Worm (Caenorhabditis elegans) whole organism, L1 larva: ENCODE measurements around the gene eat-20.

Source experiments
- C16A3.4 ChIP-seq: fragments of 150-350 bp; optimal IDR thresholded peaks from 2 replicates; lab custom pipeline; 2014; ENCODE audit warnings: missing biosample characterization, missing genetic modification characterization
- alr-1 ChIP-seq: fragments of 200-800 bp; sonication (Bioruptor generic); optimal IDR thresholded peaks from 2 replicates; lab custom pipeline; 2018; ENCODE audit warnings: borderline replicate concordance, mild to moderate bottlenecking, missing genetic modification characterization, missing compliant biosample characterization
- ama-1 ChIP-seq: fragments of 150-350 bp; optimal IDR thresholded peaks from 2 replicates; lab custom pipeline; 2014
- ceh-82 ChIP-seq, 3 experiments: fragments of 150-350 bp in 1 of 3; sonication (generic microtip) in 2 of 3; optimal IDR thresholded peaks; 2 replicates each; lab custom pipeline; 2014 to 2017; ENCODE audit warnings: missing biosample characterization in 3 of 3, missing genetic modification characterization in 3 of 3
- ceh-90 ChIP-seq: sonication (generic microtip); optimal IDR thresholded peaks from 2 replicates; lab custom pipeline; 2016; ENCODE audit warnings: missing genetic modification characterization, missing compliant biosample characterization
- ces-1 ChIP-seq: fragments of 150-350 bp; optimal IDR thresholded peaks from 2 replicates; lab custom pipeline; 2014; ENCODE audit warnings: missing biosample characterization, missing genetic modification reagents, missing genetic modification characterization
- efl-1 ChIP-seq, 4 experiments: fragments of 150-350 bp; optimal IDR thresholded peaks in 3 of 4; peaks in 1 of 4; 1 replicate in 1 of 4; 2 replicates in 3 of 4; lab custom pipeline; 2014; ENCODE audit warnings: missing biosample characterization in 2 of 4, missing genetic modification characterization in 2 of 4, missing genetic modification reagents in 2 of 4
- efl-3 ChIP-seq: fragments of 200-800 bp; sonication (Bioruptor generic); optimal IDR thresholded peaks from 2 replicates; lab custom pipeline; 2018; ENCODE audit warnings: mild to moderate bottlenecking, missing genetic modification characterization, missing compliant biosample characterization
- elt-2 ChIP-seq: sonication (generic microtip); optimal IDR thresholded peaks from 2 replicates; lab custom pipeline; 2016; ENCODE audit warnings: missing genetic modification characterization, mild to moderate bottlenecking, inconsistent platforms, missing compliant biosample characterization, missing genetic modification reagents
- fkh-10 ChIP-seq: sonication (generic microtip); optimal IDR thresholded peaks from 2 replicates; lab custom pipeline; 2017; ENCODE audit warnings: missing biosample characterization, missing genetic modification reagents, missing genetic modification characterization
- fkh-4 ChIP-seq: sonication (generic microtip); optimal IDR thresholded peaks from 2 replicates; lab custom pipeline; 2016; ENCODE audit warnings: missing compliant biosample characterization, missing genetic modification characterization, borderline replicate concordance
- fkh-8 ChIP-seq: sonication (generic microtip); optimal IDR thresholded peaks from 2 replicates; lab custom pipeline; 2016; ENCODE audit warnings: mild to moderate bottlenecking, missing genetic modification characterization, missing compliant biosample characterization
- grh-1 ChIP-seq: fragments of 200-800 bp; sonication (Bioruptor generic); IDR thresholded peaks from 2 replicates; pipeline ENCODE4 v1.3.6; 2022; ENCODE audit warnings: missing genetic modification reagents, missing genetic modification characterization, missing compliant biosample characterization
- hlh-17 ChIP-seq: fragments of 200-800 bp; sonication (Bioruptor generic); optimal IDR thresholded peaks from 2 replicates; lab custom pipeline; 2018; ENCODE audit warnings: missing genetic modification characterization, mild to moderate bottlenecking, missing compliant biosample characterization, moderate library complexity, borderline replicate concordance
- hpl-2 ChIP-seq: fragments of 150-350 bp; optimal IDR thresholded peaks from 2 replicates; lab custom pipeline; 2014; ENCODE audit warnings: missing biosample characterization, missing genetic modification reagents, missing genetic modification characterization
- irx-1 ChIP-seq: sonication (generic microtip); optimal IDR thresholded peaks from 2 replicates; lab custom pipeline; 2016; ENCODE audit warnings: missing genetic modification characterization, missing compliant biosample characterization
- isw-1 ChIP-seq: fragments of 200-800 bp; sonication (Bioruptor generic); IDR thresholded peaks from 2 replicates; pipeline ENCODE4 v1.3.6; 2022; ENCODE audit warnings: missing genetic modification characterization, missing compliant biosample characterization
- jun-1 ChIP-seq: fragments of 150-350 bp; optimal IDR thresholded peaks from 2 replicates; lab custom pipeline; 2014; ENCODE audit warnings: missing biosample characterization, missing genetic modification reagents, missing genetic modification characterization
- lin-13 ChIP-seq: fragments of 150-350 bp; optimal IDR thresholded peaks from 2 replicates; lab custom pipeline; 2014; ENCODE audit warnings: missing biosample characterization, missing genetic modification reagents, missing genetic modification characterization
- lin-14 ChIP-seq: fragments of 200-800 bp; sonication (Bioruptor generic); optimal IDR thresholded peaks from 2 replicates; lab custom pipeline; 2018; ENCODE audit warnings: mild to moderate bottlenecking, missing genetic modification characterization, moderate library complexity, missing compliant biosample characterization
- lin-15B ChIP-seq: fragments of 150-350 bp; sonication (generic microtip); optimal IDR thresholded peaks from 3 replicates; lab custom pipeline; 2014; ENCODE audit warnings: missing biosample characterization, missing genetic modification characterization
- lin-35 ChIP-seq, 2 experiments: fragments of 150-350 bp; optimal IDR thresholded peaks; 2 replicates each; lab custom pipeline; 2014; ENCODE audit warnings: missing biosample characterization in 2 of 2, missing genetic modification characterization in 2 of 2, missing genetic modification reagents in 2 of 2
- lin-39 ChIP-seq: fragments of 150-350 bp; optimal IDR thresholded peaks from 2 replicates; lab custom pipeline; 2014; ENCODE audit warnings: missing biosample characterization, missing genetic modification reagents, missing genetic modification characterization
- lir-3 ChIP-seq: sonication (generic microtip); optimal IDR thresholded peaks from 2 replicates; lab custom pipeline; 2016; ENCODE audit warnings: mild to moderate bottlenecking, missing genetic modification characterization, moderate library complexity, missing compliant biosample characterization; ENCODE audit not compliant: poor library complexity
- lsy-2 ChIP-seq, 2 experiments: fragments of 150-350 bp; optimal IDR thresholded peaks; 2 replicates each; lab custom pipeline; 2014; ENCODE audit warnings: missing biosample characterization in 2 of 2, missing genetic modification characterization in 2 of 2
- mdl-1 ChIP-seq, 2 experiments: fragments of 150-350 bp; optimal IDR thresholded peaks; 2 replicates each; lab custom pipeline; 2014 to 2017; ENCODE audit warnings: missing biosample characterization in 2 of 2, missing genetic modification characterization in 2 of 2, inconsistent platforms in 1 of 2
- mep-1 ChIP-seq: fragments of 150-350 bp; optimal IDR thresholded peaks from 2 replicates; lab custom pipeline; 2014; ENCODE audit warnings: missing biosample characterization, missing genetic modification characterization
- nhr-12 ChIP-seq: sonication (generic microtip); optimal IDR thresholded peaks from 2 replicates; lab custom pipeline; 2017; ENCODE audit warnings: missing biosample characterization, missing genetic modification characterization
- nhr-20 ChIP-seq: sonication (generic microtip); optimal IDR thresholded peaks from 2 replicates; lab custom pipeline; 2016; ENCODE audit warnings: mild to moderate bottlenecking, missing genetic modification characterization, missing compliant biosample characterization
- nhr-237 ChIP-seq: fragments of 150-350 bp; optimal IDR thresholded peaks from 2 replicates; lab custom pipeline; 2014; ENCODE audit warnings: missing biosample characterization, missing genetic modification characterization
- nhr-71 ChIP-seq: sonication (generic microtip); optimal IDR thresholded peaks from 2 replicates; lab custom pipeline; 2016; ENCODE audit warnings: mild to moderate bottlenecking, missing genetic modification characterization, moderate library complexity, missing compliant biosample characterization
- nhr-76 ChIP-seq: sonication (generic microtip); optimal IDR thresholded peaks from 2 replicates; lab custom pipeline; 2017; ENCODE audit warnings: missing biosample characterization, missing genetic modification characterization
- pag-3 ChIP-seq: sonication (generic microtip); optimal IDR thresholded peaks from 2 replicates; lab custom pipeline; 2017; ENCODE audit warnings: missing genetic modification characterization, mild to moderate bottlenecking, missing compliant biosample characterization, antibody characterized with exemption, borderline replicate concordance; ENCODE audit not compliant: insufficient read depth
- pax-3 ChIP-seq: fragments of 200-800 bp; sonication (Bioruptor generic); optimal IDR thresholded peaks from 2 replicates; lab custom pipeline; 2018; ENCODE audit warnings: mild to moderate bottlenecking, missing genetic modification characterization, moderate library complexity, missing compliant biosample characterization
- pqm-1 ChIP-seq: sonication (generic microtip); optimal IDR thresholded peaks from 3 replicates; lab custom pipeline; 2017; ENCODE audit warnings: missing biosample characterization, missing genetic modification characterization
- rnt-1 ChIP-seq: sonication (generic microtip); optimal IDR thresholded peaks from 2 replicates; lab custom pipeline; 2016; ENCODE audit warnings: mild to moderate bottlenecking, missing genetic modification characterization, moderate library complexity, missing compliant biosample characterization
- skn-1 ChIP-seq: fragments of 150-350 bp; optimal IDR thresholded peaks from 2 replicates; lab custom pipeline; 2014; ENCODE audit warnings: missing biosample characterization, missing genetic modification characterization
- snpc-4 ChIP-seq: fragments of 150-350 bp; optimal IDR thresholded peaks from 2 replicates; lab custom pipeline; 2014; ENCODE audit warnings: missing biosample characterization, missing genetic modification characterization
- sox-4 ChIP-seq: sonication (generic microtip); optimal IDR thresholded peaks from 2 replicates; lab custom pipeline; 2016; ENCODE audit warnings: missing genetic modification characterization, missing compliant biosample characterization
- sptf-1 ChIP-seq: fragments of 150-350 bp; optimal IDR thresholded peaks from 2 replicates; lab custom pipeline; 2014; ENCODE audit warnings: missing biosample characterization, missing genetic modification characterization
- sup-37 ChIP-seq: fragments of 200-800 bp; sonication (Bioruptor generic); optimal IDR thresholded peaks from 2 replicates; lab custom pipeline; 2018; ENCODE audit warnings: mild to moderate bottlenecking, missing genetic modification characterization, missing compliant biosample characterization
- tbx-2 ChIP-seq: sonication (generic microtip); optimal IDR thresholded peaks from 2 replicates; lab custom pipeline; 2016; ENCODE audit warnings: missing genetic modification characterization, missing compliant biosample characterization
- tlp-1 ChIP-seq: fragments of 150-350 bp; optimal IDR thresholded peaks from 2 replicates; lab custom pipeline; 2014; ENCODE audit warnings: missing biosample characterization, missing genetic modification characterization
- unc-62 ChIP-seq: fragments of 150-350 bp; optimal IDR thresholded peaks from 2 replicates; lab custom pipeline; 2014; ENCODE audit warnings: missing biosample characterization, missing genetic modification reagents, missing genetic modification characterization
- unc-98 ChIP-seq: fragments of 200-800 bp; sonication (Bioruptor generic); IDR thresholded peaks from 2 replicates; pipeline ENCODE4 v1.3.6; 2022; ENCODE audit warnings: missing genetic modification characterization, missing compliant biosample characterization
- ztf-4 ChIP-seq: fragments of 150-350 bp; optimal IDR thresholded peaks from 2 replicates; lab custom pipeline; 2014; ENCODE audit warnings: missing biosample characterization, missing genetic modification characterization

The eat-20 gene

DNA sequence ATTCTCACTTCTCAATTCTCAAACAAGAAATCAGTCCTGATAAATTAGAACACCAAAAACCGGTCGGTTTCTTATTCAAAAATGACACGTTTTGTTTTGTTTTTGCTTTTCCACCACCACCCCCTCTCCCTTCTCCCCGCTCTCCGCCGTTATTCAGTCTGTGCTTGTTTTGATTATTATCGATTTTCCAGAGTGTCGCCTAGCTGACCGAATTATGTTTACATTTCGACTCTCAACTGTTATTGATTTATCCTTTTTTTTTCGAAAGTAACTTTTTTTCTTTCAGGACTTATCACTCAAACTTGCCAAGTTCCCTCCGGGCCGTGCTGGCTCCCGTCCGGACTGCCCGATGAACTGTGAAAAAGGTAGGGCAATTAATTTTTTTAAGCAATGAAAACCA lies 16.5 kb upstream of the eat-20 start, which contains the start of gene gob-1:
gob-1 (plus strand) TSS at position 281 of the 400 bp plus-strand sequence.
- no peak for TF ChIP-seq nhr-20 (tag; lab: Kevin White, UChicago)
- TF ChIP-seq nhr-76 (tag; lab: Kevin White, UChicago) = no peak
- TF ChIP-seq alr-1 (tag; lab: Kevin White, UChicago) = no peak
- TF ChIP-seq lin-35 (GFP tag; optimal IDR thresholded peaks at IDR 0.05; lab: Kevin White, UChicago) = no peak
- no peak for TF ChIP-seq skn-1 (tag; lab: Kevin White, UChicago)
- TF ChIP-seq isw-1 (GFP tag; lab: Robert Waterston, UW) = no peak
- TF ChIP-seq mdl-1 (tag; optimal IDR thresholded peaks at IDR 0.05; lab: Kevin White, UChicago) = no peak
- no peak for TF ChIP-seq irx-1 (tag; lab: Kevin White, UChicago)

DNA sequence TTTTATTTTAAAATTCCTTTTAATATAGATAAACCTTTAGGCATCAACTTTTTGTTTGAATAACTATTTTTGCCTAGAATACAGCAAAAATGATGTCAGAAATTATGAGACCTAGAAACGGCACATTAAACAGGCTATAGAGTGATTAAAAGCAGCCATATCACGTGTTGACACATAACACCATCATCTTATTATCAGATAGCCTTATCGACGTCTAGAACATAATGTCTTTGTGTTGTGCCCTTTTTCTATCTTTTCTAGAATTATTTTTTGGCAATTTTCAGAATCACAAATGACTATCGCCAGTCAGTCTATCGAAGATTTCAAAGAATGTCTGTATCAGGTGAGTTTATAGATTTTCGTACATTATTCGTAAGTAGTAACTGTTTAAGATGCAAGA lies 15.7 kb upstream of the eat-20 start:
- TF ChIP-seq rnt-1 (tag; lab: Kevin White, UChicago) (no peak), fkh-8 (tag; lab: Kevin White, UChicago) (no peak), lin-14 (no peak), hpl-2 (no peak), ztf-4 (tag; lab: Kevin White, UChicago) (no peak), lsy-2 (tag; optimal IDR thresholded peaks at IDR 0.05; lab: Kevin White, UChicago) (no peak), sup-37 (GFP tag; lab: Kevin White, UChicago) (no peak), isw-1 (GFP tag; lab: Robert Waterston, UW) (no peak), ceh-82 (tag; optimal IDR thresholded peaks at IDR 0.05; lab: Kevin White, UChicago) (no peak), nhr-20 (tag; lab: Kevin White, UChicago) (no peak), ceh-90 (tag; lab: Kevin White, UChicago) (no peak), nhr-71 (tag; lab: Kevin White, UChicago) (peak; percentile 8), unc-62 (GFP tag; lab: Kevin White, UChicago) (no peak), nhr-237 (tag; lab: Kevin White, UChicago) (no peak), lin-13 (GFP tag; lab: Kevin White, UChicago) (no peak), efl-1 (optimal IDR thresholded peaks at IDR 0.05; lab: Kevin White, UChicago) (no peak), efl-1 (GFP tag; optimal IDR thresholded peaks at IDR 0.05 in 1 of 2; lab: Kevin White, UChicago) (peak in 1 of 2 experiments; percentile 92), fkh-4 (tag; lab: Kevin White, UChicago) (no peak), C16A3.4 (tag; lab: Kevin White, UChicago) (no peak), pqm-1 (no peak), lin-15B (tag; lab: Kevin White, UChicago) (no peak), efl-3 (GFP tag; lab: Kevin White, UChicago) (no peak), lin-39 (no peak), mep-1 (tag; lab: Kevin White, UChicago) (no peak), nhr-12 (no peak), mdl-1 (tag; optimal IDR thresholded peaks at IDR 0.05; lab: Kevin White, UChicago) (no peak), nhr-76 (tag; lab: Kevin White, UChicago) (no peak), pag-3 (no peak), unc-98 (GFP tag; lab: Robert Waterston, UW) (no peak), sptf-1 (no peak), snpc-4 (tag; lab: Kevin White, UChicago) (no peak), tbx-2 (tag; lab: Kevin White, UChicago) (no peak), elt-2 (tag; lab: Kevin White, UChicago) (peak; percentile 57), lin-35 (GFP tag; optimal IDR thresholded peaks at IDR 0.05; lab: Kevin White, UChicago) (peak in 1 of 2 experiments; percentile 29), lir-3 (tag; lab: Kevin White, UChicago) (no peak)

- TF ChIP-seq fkh-4 (tag; lab: Kevin White, UChicago) (no peak), jun-1 (no peak), hpl-2 (no peak), lin-15B (tag; lab: Kevin White, UChicago) (no peak), grh-1 (peak; percentile 78), efl-3 (GFP tag; lab: Kevin White, UChicago) (no peak), sox-4 (tag; lab: Kevin White, UChicago) (no peak), fkh-10 (GFP tag; lab: Kevin White, UChicago) (no peak), nhr-71 (tag; lab: Kevin White, UChicago) (peak; percentile 53), nhr-12 (no peak), tlp-1 (tag; lab: Kevin White, UChicago) (no peak), lsy-2 (tag; optimal IDR thresholded peaks at IDR 0.05; lab: Kevin White, UChicago) (no peak), ama-1 (lab: Kevin White, UChicago) (no peak), hlh-17 (no peak), sup-37 (GFP tag; lab: Kevin White, UChicago) (no peak), ztf-4 (tag; lab: Kevin White, UChicago) (no peak), ces-1 (GFP tag; lab: Kevin White, UChicago) (no peak), lin-14 (peak; percentile 68), pax-3 (tag; lab: Kevin White, UChicago) (no peak), fkh-8 (tag; lab: Kevin White, UChicago) (no peak), nhr-76 (tag; lab: Kevin White, UChicago) (no peak)
Observed at ce11 chrX:15496927-15497605, 12.7 kb upstream of the eat-20 start, which contains the start of gene suox-1. Gene suox-1 (plus strand): TSS chrX:15497555.
